Worm (Caenorhabditis elegans): ENCODE results near the gene F33D4.4.

ce11 chrIV:7736616-7737015, 29.9 kb upstream of the F33D4.4 start:
- TF ChIP-seq egl-27 (tag; optimal IDR thresholded peaks at IDR 0.05) = no peak
- TF ChIP-seq nhr-77 (tag; optimal IDR thresholded peaks at IDR 0.05) = no peak
- no peak for TF ChIP-seq lin-39 (tag; optimal IDR thresholded peaks at IDR 0.05)
- TF ChIP-seq daf-12 (tag; optimal IDR thresholded peaks at IDR 0.05) = no peak
- TF ChIP-seq mdl-1 (tag; optimal IDR thresholded peaks at IDR 0.05) = no peak
- TF ChIP-seq lin-15B (tag; optimal IDR thresholded peaks at IDR 0.05) = no peak
- no peak for TF ChIP-seq sea-2 (GFP tag; optimal IDR thresholded peaks at IDR 0.05)
- TF ChIP-seq skn-1 (tag; optimal IDR thresholded peaks at IDR 0.05) = no peak
- TF ChIP-seq nhr-237 (tag; optimal IDR thresholded peaks at IDR 0.05) = no peak

Data from whole organism, L3 larva.